Worm (Caenorhabditis elegans): Measurements from ENCODE around the gene nep-18.
"Not testable (repeated sequence)": the region's sequence is repeated elsewhere in the genome, so short reads cannot be mapped to it uniquely, and the experiment has no call there.

The nep-18 gene

ce11 chrII:2553662-2554061 lies 10.2 kb downstream of the nep-18 start, which contains the start of gene K02F6.1:
TSS of gene K02F6.1 (plus strand) at chrII:2553962.
- not testable (repeated sequence) for TF ChIP-seq ahr-1 (tag; optimal IDR thresholded peaks at IDR 0.05); fkh-10 (GFP tag; optimal IDR thresholded peaks at IDR 0.05); pat-9 (tag; optimal IDR thresholded peaks at IDR 0.05)

DNA sequence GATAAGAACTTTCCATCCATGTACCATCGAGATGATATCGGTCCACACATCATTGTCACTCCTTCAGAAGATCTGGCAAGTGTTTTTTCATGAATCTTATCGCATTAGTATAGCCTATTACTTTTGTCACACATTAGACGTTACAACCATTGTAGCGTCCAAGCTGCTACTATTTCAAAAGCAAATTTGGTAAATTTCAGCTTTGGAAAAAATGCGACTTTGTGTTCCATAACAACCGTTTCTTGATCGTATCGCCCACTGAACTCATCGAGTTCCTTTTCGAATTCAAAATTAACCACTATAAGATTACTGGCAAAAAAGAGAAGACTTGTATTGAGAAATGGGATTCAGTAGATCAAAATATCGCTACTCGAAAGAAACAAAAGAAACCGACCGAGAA lies 10.8 kb downstream of the nep-18 start:
- no peak for TF ChIP-seq sox-4 (tag; optimal IDR thresholded peaks at IDR 0.05)
- no peak for TF ChIP-seq mec-3 (tag; optimal IDR thresholded peaks at IDR 0.05; ENCODE audit: borderline replicate concordance)
- TF ChIP-seq fkh-6 (tag; optimal IDR thresholded peaks at IDR 0.05) = no peak
- TF ChIP-seq ceh-6 (GFP tag; optimal IDR thresholded peaks at IDR 0.05) = no peak
- no peak for TF ChIP-seq tbx-7 (tag; optimal IDR thresholded peaks at IDR 0.05)
- TF ChIP-seq T23F11.4 (GFP tag; optimal IDR thresholded peaks at IDR 0.05) = no peak
- TF ChIP-seq gmeb-2 (tag; optimal IDR thresholded peaks at IDR 0.05) = no peak
- no peak for TF ChIP-seq Y22D7AL.16 (tag; optimal IDR thresholded peaks at IDR 0.05)
- TF ChIP-seq odd-2 (tag; optimal IDR thresholded peaks at IDR 0.05) = no peak
- TF ChIP-seq eyg-1 (tag; optimal IDR thresholded peaks at IDR 0.05) = no peak

DNA sequence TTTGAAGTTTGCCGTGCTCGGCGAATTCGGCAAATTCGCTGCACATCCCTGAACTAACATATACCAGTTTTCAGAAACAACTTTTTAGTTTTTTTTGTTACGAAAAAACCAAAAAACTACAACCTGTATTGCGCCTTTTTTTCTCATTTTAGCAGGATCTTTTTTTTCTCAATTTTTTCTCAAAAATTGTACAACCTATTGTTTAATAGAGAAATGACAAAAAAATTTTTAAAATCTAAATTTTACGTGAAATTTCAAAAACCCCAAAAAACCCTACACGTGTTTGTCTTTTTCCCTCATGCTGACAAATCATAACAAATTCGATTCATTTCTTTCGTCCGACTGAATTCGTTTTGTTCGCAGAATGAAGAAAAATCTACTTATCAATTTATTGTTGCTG lies 17.9 kb downstream of the nep-18 start, which contains the start of gene K02F6.3:
Gene K02F6.3, plus strand, starts transcription at position 301 of the 400 bp plus-strand sequence.
- TF ChIP-seq syd-9 (tag; optimal IDR thresholded peaks at IDR 0.05) (no peak), eyg-1 (tag; optimal IDR thresholded peaks at IDR 0.05) (no peak)

DNA sequence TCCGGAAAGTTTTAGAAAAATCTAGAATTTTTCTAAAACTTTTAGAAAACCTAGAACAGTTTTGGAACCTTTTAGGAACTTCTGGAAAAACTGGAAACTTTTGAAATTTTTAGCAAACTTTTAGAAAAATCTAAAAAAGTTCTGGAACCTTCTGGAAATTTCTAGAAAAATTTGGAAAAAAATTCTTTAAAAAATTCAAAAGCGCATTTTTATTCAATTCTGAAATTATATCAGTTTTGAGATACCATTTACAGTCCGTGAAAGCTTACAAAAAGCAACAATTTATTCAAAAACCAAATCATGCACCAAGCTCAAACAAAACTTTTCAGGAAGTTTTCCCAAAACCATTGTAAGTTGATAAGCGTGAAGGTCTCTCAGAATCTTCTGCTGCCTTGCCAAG lies 25.7 kb downstream of the nep-18 start, which contains the start of gene K02F6.4:
Gene K02F6.4, plus strand, starts transcription at position 301 of the 400 bp plus-strand sequence.
- TF ChIP-seq ttx-3 (tag; optimal IDR thresholded peaks at IDR 0.05) (no peak), ceh-31 (tag; optimal IDR thresholded peaks at IDR 0.05) (no peak), ceh-22 (tag; optimal IDR thresholded peaks at IDR 0.05) (no peak), nhr-232 (tag; optimal IDR thresholded peaks at IDR 0.05) (no peak), ceh-2 (tag; optimal IDR thresholded peaks at IDR 0.05) (no peak), ceh-30 (tag; optimal IDR thresholded peaks at IDR 0.05) (no peak), ceh-6 (GFP tag; optimal IDR thresholded peaks at IDR 0.05) (no peak)

- TF ChIP-seq pros-1 (tag; optimal IDR thresholded peaks at IDR 0.05) (no peak), ceh-6 (GFP tag; optimal IDR thresholded peaks at IDR 0.05) (no peak), K09A11.1 (tag; optimal IDR thresholded peaks at IDR 0.05; ENCODE audit: insufficient read depth) (no peak), ceh-30 (tag; optimal IDR thresholded peaks at IDR 0.05) (no peak), hlh-13 (GFP tag; optimal IDR thresholded peaks at IDR 0.05) (no peak), pha-2 (tag; optimal IDR thresholded peaks at IDR 0.05) (no peak), fax-1 (tag; optimal IDR thresholded peaks at IDR 0.05) (no peak), dve-1 (tag; optimal IDR thresholded peaks at IDR 0.05) (no peak)
Measured at ce11 chrII:2537754-2538153, 26.1 kb downstream of the nep-18 start, which contains the start of gene K02F6.7. TSS of gene K02F6.7 (minus strand) at chrII:2537854.

DNA sequence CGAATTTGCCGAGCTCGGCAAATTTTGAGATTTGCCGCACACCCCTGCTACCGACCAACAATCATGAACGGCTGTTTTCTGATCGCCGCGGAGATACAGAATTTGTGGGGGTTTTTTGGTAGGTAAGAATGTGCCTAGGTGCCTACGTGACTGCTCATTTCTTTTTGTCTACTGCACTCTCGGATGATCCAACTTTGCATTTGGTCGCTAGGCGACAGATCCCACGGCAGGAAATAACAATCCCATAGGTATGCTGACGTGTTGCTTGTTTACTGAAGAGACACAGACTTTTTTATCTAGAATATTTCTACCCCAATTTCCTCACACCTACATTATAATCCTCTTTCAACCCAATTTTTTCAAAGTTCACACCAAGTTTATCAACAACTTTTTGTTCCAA lies 28.9 kb downstream of the nep-18 start, which contains the start of gene K02F6.8:
Gene K02F6.8, minus strand, starts transcription at position 101 of the 400 bp plus-strand sequence.
- TF ChIP-seq ceh-9, ref-2, zip-5 (tag; optimal IDR thresholded peaks at IDR 0.05): not testable (repeated sequence)

ce11 chrII:2534459-2534858 lies 29.4 kb downstream of the nep-18 start, which contains the start of gene K02F6.5:
TSS of gene K02F6.5 (plus strand) at chrII:2534759.
- TF ChIP-seq madf-2 (tag; optimal IDR thresholded peaks at IDR 0.05); pha-4 (tag; optimal IDR thresholded peaks at IDR 0.05); pag-3 (tag; optimal IDR thresholded peaks at IDR 0.05; ENCODE audit: borderline replicate concordance): not testable (repeated sequence)

Data from whole organism, late embryonic.